Worm (Caenorhabditis elegans) whole organism, young adult: ENCODE results near the gene srg-13.

ENCODE experiments used
- B0019.2 ChIP-seq: fragments of 200-800 bp; sonication (Bioruptor generic); conservative IDR thresholded peaks from 2 replicates; pipeline ENCODE4 v1.3.6; 2022; ENCODE audit warnings: missing genetic modification reagents, missing genetic modification characterization, missing compliant biosample characterization
- C06A6.2 ChIP-seq: fragments of 200-800 bp; sonication (Bioruptor generic); conservative IDR thresholded peaks from 2 replicates; pipeline ENCODE4 v1.3.6; 2022; ENCODE audit warnings: missing genetic modification characterization, missing compliant biosample characterization
- C17E4.6 ChIP-seq: fragments of 200-800 bp; sonication (Bioruptor generic); IDR thresholded peaks from 2 replicates; pipeline ENCODE4 v1.3.6; 2022; ENCODE audit warnings: missing genetic modification reagents, missing genetic modification characterization, missing compliant biosample characterization
- F22D6.2 ChIP-seq: sonication (generic microtip); optimal IDR thresholded peaks from 2 replicates; lab custom pipeline; 2016; ENCODE audit warnings: mild to moderate bottlenecking, missing genetic modification characterization, missing compliant biosample characterization
- F23B12.7 ChIP-seq: sonication (generic microtip); optimal IDR thresholded peaks from 2 replicates; lab custom pipeline; 2017; ENCODE audit warnings: missing genetic modification characterization, mild to moderate bottlenecking, missing compliant biosample characterization, antibody characterized with exemption, moderate library complexity; ENCODE audit not compliant: insufficient read depth
- F33H1.4 ChIP-seq: fragments of 200-800 bp; sonication (Bioruptor generic); IDR thresholded peaks from 2 replicates; pipeline ENCODE4 v1.3.6; 2022; ENCODE audit warnings: missing genetic modification reagents, missing genetic modification characterization, missing compliant biosample characterization
- F37B4.10 ChIP-seq: fragments of 200-800 bp; sonication (Bioruptor generic); IDR thresholded peaks from 2 replicates; pipeline ENCODE4 v1.3.6; 2022; ENCODE audit warnings: missing genetic modification characterization, missing compliant biosample characterization
- F39B2.1 ChIP-seq: fragments of 200-800 bp; sonication (Bioruptor generic); IDR thresholded peaks from 2 replicates; pipeline ENCODE4 v1.3.6; 2022; ENCODE audit warnings: missing genetic modification reagents, missing genetic modification characterization, missing compliant biosample characterization
- Y67H2A.10 ChIP-seq: fragments of 200-800 bp; sonication (Bioruptor generic); conservative IDR thresholded peaks from 2 replicates; pipeline ENCODE4 v1.3.6; 2022; ENCODE audit warnings: missing genetic modification reagents, missing genetic modification characterization, missing compliant biosample characterization
- Y79H2A.3 ChIP-seq: fragments of 200-800 bp; sonication (Bioruptor generic); conservative IDR thresholded peaks from 2 replicates; pipeline ENCODE4 v1.3.6; 2022; ENCODE audit warnings: missing genetic modification reagents, missing genetic modification characterization, missing compliant biosample characterization
- ZK185.1 ChIP-seq: sonication (generic microtip); optimal IDR thresholded peaks from 2 replicates; lab custom pipeline; 2016; ENCODE audit warnings: mild to moderate bottlenecking, missing genetic modification characterization, missing compliant biosample characterization; ENCODE audit not compliant: poor library complexity, severe bottlenecking
- ama-1 ChIP-seq, 3 experiments: fragments of 150-350 bp in 1 of 3; sonication (generic microtip) in 2 of 3; optimal IDR thresholded peaks; 2 replicates each; lab custom pipeline; 2014 to 2018; ENCODE audit warnings: missing biosample characterization in 2 of 3, missing genetic modification characterization in 2 of 3, missing genetic modification reagents in 2 of 3
- ccch-3 ChIP-seq: fragments of 200-800 bp; sonication (Bioruptor generic); optimal IDR thresholded peaks from 2 replicates; lab custom pipeline; 2018; ENCODE audit warnings: mild to moderate bottlenecking, missing genetic modification characterization, missing compliant biosample characterization
- ceh-58 ChIP-seq: fragments of 200-800 bp; sonication (Bioruptor generic); IDR thresholded peaks from 2 replicates; pipeline ENCODE4 v1.3.6; 2022; ENCODE audit warnings: missing genetic modification characterization, missing compliant biosample characterization
- ceh-79 ChIP-seq: sonication (generic microtip); optimal IDR thresholded peaks from 2 replicates; lab custom pipeline; 2017; ENCODE audit warnings: mild to moderate bottlenecking, missing genetic modification characterization, missing compliant biosample characterization
- chd-7 ChIP-seq: sonication (generic microtip); optimal IDR thresholded peaks from 2 replicates; lab custom pipeline; 2016; ENCODE audit warnings: mild to moderate bottlenecking, missing genetic modification characterization, moderate library complexity, missing compliant biosample characterization
- dpl-1 ChIP-seq: fragments of 150-350 bp; optimal IDR thresholded peaks from 2 replicates; lab custom pipeline; 2014; ENCODE audit warnings: missing biosample characterization, missing genetic modification reagents, missing genetic modification characterization
- egl-44 ChIP-seq: fragments of 200-800 bp; sonication (Bioruptor generic); IDR thresholded peaks from 2 replicates; pipeline ENCODE4 v1.3.6; 2022; ENCODE audit warnings: missing genetic modification reagents, missing genetic modification characterization, missing compliant biosample characterization
- ets-4 ChIP-seq: fragments of 200-800 bp; sonication (Bioruptor generic); optimal IDR thresholded peaks from 2 replicates; lab custom pipeline; 2018; ENCODE audit warnings: mild to moderate bottlenecking, missing genetic modification characterization, missing compliant biosample characterization
- fkh-3 ChIP-seq: sonication (generic microtip); optimal IDR thresholded peaks from 2 replicates; lab custom pipeline; 2016; ENCODE audit warnings: mild to moderate bottlenecking, missing genetic modification characterization, missing compliant biosample characterization
- hmg-1.2 ChIP-seq: fragments of 200-800 bp; sonication (Bioruptor generic); IDR thresholded peaks from 2 replicates; pipeline ENCODE4 v1.3.6; 2022; ENCODE audit warnings: missing genetic modification reagents, missing genetic modification characterization, missing compliant biosample characterization
- hsf-1 ChIP-seq: fragments of 200-800 bp; sonication (Bioruptor generic); IDR thresholded peaks from 2 replicates; pipeline ENCODE4 v1.3.6; 2022; ENCODE audit warnings: missing genetic modification reagents, missing genetic modification characterization, missing compliant biosample characterization
- let-607 ChIP-seq, 2 experiments: fragments of 200-800 bp in 1 of 2; sonication (Bioruptor generic) in 1 of 2; sonication (generic microtip) in 1 of 2; optimal IDR thresholded peaks; 2 replicates each; lab custom pipeline; 2016 to 2018; ENCODE audit warnings: mild to moderate bottlenecking in 2 of 2, missing compliant biosample characterization in 2 of 2, missing genetic modification characterization in 2 of 2, moderate library complexity in 2 of 2, missing genotype in 1 of 2
- lin-26 ChIP-seq: fragments of 200-800 bp; sonication (Bioruptor generic); IDR thresholded peaks from 2 replicates; pipeline ENCODE4 v1.3.6; 2022; ENCODE audit warnings: missing genetic modification reagents, missing genetic modification characterization, missing compliant biosample characterization
- lin-35 ChIP-seq, 3 experiments: fragments of 150-350 bp in 2 of 3; sonication (generic microtip) in 1 of 3; optimal IDR thresholded peaks; 2 replicates each; lab custom pipeline; 2014 to 2018; ENCODE audit warnings: missing biosample characterization in 3 of 3, missing genetic modification characterization in 3 of 3, missing genetic modification reagents in 3 of 3
- lin-40 ChIP-seq: sonication (generic microtip); optimal IDR thresholded peaks from 2 replicates; lab custom pipeline; 2016; ENCODE audit warnings: missing genetic modification characterization, mild to moderate bottlenecking, missing compliant biosample characterization, missing genotype, missing genetic modification reagents
- lin-54 ChIP-seq: fragments of 200-800 bp; sonication (Bioruptor generic); optimal IDR thresholded peaks from 2 replicates; lab custom pipeline; 2018; ENCODE audit warnings: mild to moderate bottlenecking, missing genetic modification characterization, missing compliant biosample characterization
- lir-1 ChIP-seq: fragments of 200-800 bp; sonication (Bioruptor generic); conservative IDR thresholded peaks from 2 replicates; pipeline ENCODE4 v1.3.6; 2022; ENCODE audit warnings: missing genetic modification reagents, missing genetic modification characterization, missing compliant biosample characterization
- lsl-1 ChIP-seq: fragments of 200-800 bp; sonication (Bioruptor generic); optimal IDR thresholded peaks from 2 replicates; lab custom pipeline; 2018; ENCODE audit warnings: mild to moderate bottlenecking, missing genetic modification characterization, moderate library complexity, missing compliant biosample characterization
- mes-4 ChIP-seq: sonication (generic microtip); optimal IDR thresholded peaks from 2 replicates; lab custom pipeline; 2016; ENCODE audit warnings: missing genotype, missing genetic modification characterization, missing compliant biosample characterization
- mxl-1 ChIP-seq: sonication (generic microtip); optimal IDR thresholded peaks from 2 replicates; lab custom pipeline; 2016; ENCODE audit warnings: missing genetic modification characterization, missing compliant biosample characterization
- nfya-1 ChIP-seq: sonication (generic microtip); optimal IDR thresholded peaks from 2 replicates; lab custom pipeline; 2017; ENCODE audit warnings: antibody characterized with exemption, missing compliant biosample characterization, missing genetic modification characterization, borderline replicate concordance; ENCODE audit not compliant: insufficient read depth
- nfyb-1 ChIP-seq: fragments of 200-800 bp; sonication (Bioruptor generic); IDR thresholded peaks from 2 replicates; pipeline ENCODE4 v1.3.6; 2022; ENCODE audit warnings: missing genetic modification reagents, missing genetic modification characterization, missing compliant biosample characterization
- nhr-80 ChIP-seq: sonication (generic microtip); optimal IDR thresholded peaks from 2 replicates; lab custom pipeline; 2016; ENCODE audit warnings: missing genetic modification characterization, missing compliant biosample characterization
- pha-4 ChIP-seq: fragments of 150-350 bp; sonication (generic microtip); optimal IDR thresholded peaks from 2 replicates; lab custom pipeline; 2014; ENCODE audit warnings: missing biosample characterization, missing genetic modification reagents, missing genetic modification characterization
- rcor-1 ChIP-seq: fragments of 200-800 bp; sonication (Bioruptor generic); IDR thresholded peaks from 2 replicates; pipeline ENCODE4 v1.3.6; 2022; ENCODE audit warnings: missing genetic modification reagents, missing genetic modification characterization, missing compliant biosample characterization
- repo-1 ChIP-seq: sonication (generic microtip); optimal IDR thresholded peaks from 2 replicates; lab custom pipeline; 2017; ENCODE audit warnings: mild to moderate bottlenecking, missing genetic modification characterization, missing compliant biosample characterization
- rpc-1 ChIP-seq, 2 experiments: fragments of 150-350 bp in 1 of 2; sonication (generic microtip) in 1 of 2; optimal IDR thresholded peaks; 2 replicates each; lab custom pipeline; 2014 to 2018; ENCODE audit warnings: missing biosample characterization in 1 of 2, missing genetic modification characterization in 1 of 2, missing genetic modification reagents in 1 of 2, missing genotype in 1 of 2
- sea-2 ChIP-seq: fragments of 200-800 bp; sonication (Bioruptor generic); IDR thresholded peaks from 2 replicates; pipeline ENCODE4 v1.3.6; 2022; ENCODE audit warnings: missing genetic modification characterization, missing compliant biosample characterization
- sptf-2 ChIP-seq: fragments of 200-800 bp; sonication (Bioruptor generic); optimal IDR thresholded peaks from 2 replicates; lab custom pipeline; 2018; ENCODE audit warnings: mild to moderate bottlenecking, missing genetic modification characterization, missing compliant biosample characterization
- tbp1 ChIP-seq: fragments of 200-800 bp; sonication (Bioruptor generic); optimal IDR thresholded peaks from 2 replicates; lab custom pipeline; 2018; ENCODE audit warnings: mild to moderate bottlenecking, missing genetic modification characterization, missing compliant biosample characterization
- unc-62 ChIP-seq: fragments of 150-350 bp; optimal IDR thresholded peaks from 2 replicates; lab custom pipeline; 2014; ENCODE audit warnings: missing biosample characterization, missing genetic modification reagents, missing genetic modification characterization
- zim-3 ChIP-seq: sonication (generic microtip); optimal IDR thresholded peaks from 2 replicates; lab custom pipeline; 2017; ENCODE audit warnings: mild to moderate bottlenecking, missing genetic modification characterization, moderate library complexity, missing compliant biosample characterization
- ztf-18 ChIP-seq: sonication (generic microtip); optimal IDR thresholded peaks from 2 replicates; lab custom pipeline; 2016; ENCODE audit warnings: missing genotype, mild to moderate bottlenecking, missing genetic modification characterization, missing compliant biosample characterization
- ztf-28 ChIP-seq: fragments of 200-800 bp; sonication (Bioruptor generic); IDR thresholded peaks from 2 replicates; pipeline ENCODE4 v1.3.6; 2022; ENCODE audit warnings: missing genetic modification reagents, missing genetic modification characterization, missing compliant biosample characterization
- ztf-3 ChIP-seq: fragments of 200-800 bp; sonication (Bioruptor generic); optimal IDR thresholded peaks from 2 replicates; lab custom pipeline; 2018; ENCODE audit warnings: mild to moderate bottlenecking, missing genetic modification characterization, missing compliant biosample characterization

Gene srg-13

DNA sequence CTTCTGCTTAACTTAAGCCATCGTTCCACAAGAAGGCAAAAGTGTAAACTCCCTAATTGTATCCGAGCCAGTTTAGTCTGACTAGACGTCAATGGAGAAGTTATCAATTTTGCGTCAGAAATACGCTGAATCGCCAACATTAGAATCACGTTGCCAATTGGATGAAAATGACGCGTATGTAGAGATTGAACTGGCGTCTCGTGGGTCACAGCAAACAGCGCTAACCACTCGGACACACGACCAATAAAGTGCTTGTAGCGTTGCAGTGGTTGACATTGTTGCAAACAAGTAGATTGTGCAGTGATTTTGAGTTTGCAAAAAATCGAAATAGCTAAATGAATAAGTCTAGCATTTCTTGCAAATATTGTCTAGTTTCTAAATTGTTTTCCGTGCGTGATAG, 17.5 kb downstream of the srg-13 start (continued):
- TF ChIP-seq zim-3 (tag; lab: Kevin White, UChicago), result peak; percentile 94
- peak; percentile 91 for TF ChIP-seq nfyb-1
- TF ChIP-seq F39B2.1 (GFP tag; lab: Robert Waterston, UW), result 0 out of 2 replicates have a peak, but pooled peaks have one; percentile 7
- TF ChIP-seq lin-26 (GFP tag; lab: Robert Waterston, UW), result peak; percentile 97

DNA sequence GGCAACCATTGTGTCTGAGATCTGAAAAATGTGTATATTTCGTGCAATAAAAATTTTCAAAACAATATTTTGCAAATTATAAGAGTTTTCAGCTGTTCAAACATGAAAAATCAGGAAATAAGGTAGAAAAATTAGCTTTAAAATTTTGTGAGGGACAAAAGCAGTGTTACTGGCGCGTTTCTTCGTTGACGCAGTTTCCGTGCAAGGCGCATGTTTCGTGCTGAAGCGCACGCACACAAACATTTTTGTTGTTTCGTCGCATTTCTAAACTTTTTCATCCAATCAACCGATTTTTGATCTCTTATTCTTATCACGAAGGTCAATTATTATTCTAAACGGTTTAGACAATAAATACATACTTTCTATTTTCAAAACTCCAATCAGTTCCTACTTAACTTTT, 21.2 kb downstream of the srg-13 start, which contains the start of gene nifk-1:
Gene nifk-1, minus strand, starts transcription at position 27 of the 400 bp plus-strand sequence.
- no peak for TF ChIP-seq ets-4 (GFP tag; lab: Kevin White, UChicago)
- TF ChIP-seq ztf-18 (tag; lab: Kevin White, UChicago), result peak; percentile 95
- no peak for TF ChIP-seq ztf-28
- TF ChIP-seq ama-1 (optimal IDR thresholded peaks at IDR 0.05; lab: Kevin White, UChicago), result no peak
- TF ChIP-seq ama-1 (GFP tag; optimal IDR thresholded peaks at IDR 0.05; lab: Kevin White, UChicago), result no peak
- TF ChIP-seq rcor-1, result no peak
- TF ChIP-seq F22D6.2 (tag; lab: Kevin White, UChicago), result no peak
- TF ChIP-seq rpc-1 (optimal IDR thresholded peaks at IDR 0.05; lab: Kevin White, UChicago), result no peak
- no peak for TF ChIP-seq rpc-1 (tag; optimal IDR thresholded peaks at IDR 0.05; lab: Kevin White, UChicago)
- no peak for TF ChIP-seq unc-62 (GFP tag; lab: Kevin White, UChicago)
- peak in 1 of 2 experiments; percentile 22 for TF ChIP-seq let-607 (tag; optimal IDR thresholded peaks at IDR 0.05; lab: Kevin White, UChicago)
- no peak for TF ChIP-seq ccch-3 (GFP tag; lab: Kevin White, UChicago)
- no peak for TF ChIP-seq F39B2.1 (GFP tag; lab: Robert Waterston, UW)
- TF ChIP-seq ceh-79 (tag; lab: Kevin White, UChicago), result no peak
- peak; percentile 66 for TF ChIP-seq lsl-1 (GFP tag; lab: Kevin White, UChicago)
- TF ChIP-seq chd-7, result no peak
- no peak for TF ChIP-seq mxl-1 (tag; lab: Kevin White, UChicago)
- TF ChIP-seq F37B4.10 (GFP tag; lab: Robert Waterston, UW), result no peak
- TF ChIP-seq lir-1 (GFP tag; lab: Robert Waterston, UW), result no peak
- no peak for TF ChIP-seq Y79H2A.3 (GFP tag; lab: Robert Waterston, UW)
- TF ChIP-seq nhr-80 (tag; lab: Kevin White, UChicago), result peak; percentile 79
- no peak for TF ChIP-seq sptf-2 (GFP tag; lab: Kevin White, UChicago)
- no peak for TF ChIP-seq ceh-58
- TF ChIP-seq tbp1 (GFP tag; lab: Kevin White, UChicago), result peak; percentile 46
- TF ChIP-seq hsf-1 (GFP tag; lab: Robert Waterston, UW), result no peak
- TF ChIP-seq egl-44 (GFP tag; lab: Robert Waterston, UW), result no peak
- peak; percentile 34 for TF ChIP-seq dpl-1 (GFP tag; lab: Kevin White, UChicago)
- TF ChIP-seq F23B12.7 (tag; lab: Kevin White, UChicago), result peak; percentile 57
- TF ChIP-seq lin-35 (GFP tag; optimal IDR thresholded peaks at IDR 0.05; lab: Kevin White, UChicago), result peak in 1 of 3 experiments; percentile 47
- no peak for TF ChIP-seq repo-1 (tag; lab: Kevin White, UChicago)
- TF ChIP-seq Y67H2A.10 (GFP tag; lab: Robert Waterston, UW), result no peak
- no peak for TF ChIP-seq C06A6.2
- peak; percentile 44 for TF ChIP-seq F33H1.4 (GFP tag; lab: Robert Waterston, UW)
- no peak; the same call in 1 of the 2 replicates for TF ChIP-seq hmg-1.2 (GFP tag; lab: Robert Waterston, UW)
- TF ChIP-seq ztf-3 (GFP tag; lab: Kevin White, UChicago), result no peak
- TF ChIP-seq nfyb-1, result peak; percentile 56; the same call in 1 of the 2 replicates
- peak; percentile 55 for TF ChIP-seq lin-40 (tag; lab: Kevin White, UChicago)
- no peak for TF ChIP-seq nfya-1 (tag; lab: Kevin White, UChicago)
- peak; percentile 73 for TF ChIP-seq lin-54 (GFP tag; lab: Kevin White, UChicago)
- TF ChIP-seq sea-2, result no peak
- TF ChIP-seq pha-4 (tag; lab: Kevin White, UChicago), result no peak
- no peak for TF ChIP-seq fkh-3 (tag; lab: Kevin White, UChicago)
- TF ChIP-seq ZK185.1, result peak; percentile 7
- no peak for TF ChIP-seq B0019.2 (GFP tag; lab: Robert Waterston, UW)
- no peak for TF ChIP-seq zim-3 (tag; lab: Kevin White, UChicago)
- TF ChIP-seq C17E4.6 (GFP tag; lab: Robert Waterston, UW), result no peak
- TF ChIP-seq mes-4 (tag; lab: Kevin White, UChicago), result no peak
